Worm (Caenorhabditis elegans) whole organism, young adult: ENCODE measurements around the gene C50H11.8.
"Not testable (repeated sequence)": the region's sequence is repeated elsewhere in the genome, so short reads cannot be mapped to it uniquely, and the experiment has no call there.

Experiments
- F39B2.1 ChIP-seq: fragments of 200-800 bp; sonication (Bioruptor generic); IDR thresholded peaks from 2 replicates; pipeline ENCODE4 v1.3.6; 2022; ENCODE audit warnings: missing genetic modification reagents, missing genetic modification characterization, missing compliant biosample characterization
- rpc-1 ChIP-seq, 2 experiments: fragments of 150-350 bp in 1 of 2; sonication (generic microtip) in 1 of 2; optimal IDR thresholded peaks; 2 replicates each; lab custom pipeline; 2014 to 2018; ENCODE audit warnings: missing biosample characterization in 1 of 2, missing genetic modification characterization in 1 of 2, missing genetic modification reagents in 1 of 2, missing genotype in 1 of 2

- not testable (repeated sequence) for TF ChIP-seq rpc-1 (optimal IDR thresholded peaks at IDR 0.05; lab: Kevin White, UChicago); rpc-1 (tag; optimal IDR thresholded peaks at IDR 0.05; lab: Kevin White, UChicago); F39B2.1 (GFP tag; lab: Robert Waterston, UW)
Observed at ce11 chrV:3064418-3064817, 10.1 kb downstream of the C50H11.8 start, which contains the start of gene srt-16.
